Worm (Caenorhabditis elegans) whole organism, young adult: Measurements from ENCODE around the gene kap-1.

Source experiments
- B0019.2 ChIP-seq: fragments of 200-800 bp; sonication (Bioruptor generic); conservative IDR thresholded peaks from 2 replicates; pipeline ENCODE4 v1.3.6; 2022; ENCODE audit warnings: missing genetic modification reagents, missing genetic modification characterization, missing compliant biosample characterization
- C17E4.6 ChIP-seq: fragments of 200-800 bp; sonication (Bioruptor generic); IDR thresholded peaks from 2 replicates; pipeline ENCODE4 v1.3.6; 2022; ENCODE audit warnings: missing genetic modification reagents, missing genetic modification characterization, missing compliant biosample characterization
- D2030.7 ChIP-seq: fragments of 200-800 bp; sonication (Bioruptor generic); IDR thresholded peaks from 2 replicates; pipeline ENCODE4 v1.3.6; 2022; ENCODE audit warnings: missing genetic modification reagents, missing genetic modification characterization, missing compliant biosample characterization
- F10E7.11 ChIP-seq: sonication (generic microtip); optimal IDR thresholded peaks from 2 replicates; lab custom pipeline; 2017; ENCODE audit warnings: mild to moderate bottlenecking, missing genetic modification characterization, moderate library complexity, missing compliant biosample characterization
- F23B12.7 ChIP-seq: sonication (generic microtip); optimal IDR thresholded peaks from 2 replicates; lab custom pipeline; 2017; ENCODE audit warnings: missing genetic modification characterization, mild to moderate bottlenecking, missing compliant biosample characterization, antibody characterized with exemption, moderate library complexity; ENCODE audit not compliant: insufficient read depth
- F33H1.4 ChIP-seq: fragments of 200-800 bp; sonication (Bioruptor generic); IDR thresholded peaks from 2 replicates; pipeline ENCODE4 v1.3.6; 2022; ENCODE audit warnings: missing genetic modification reagents, missing genetic modification characterization, missing compliant biosample characterization
- F37B4.10 ChIP-seq: fragments of 200-800 bp; sonication (Bioruptor generic); IDR thresholded peaks from 2 replicates; pipeline ENCODE4 v1.3.6; 2022; ENCODE audit warnings: missing genetic modification characterization, missing compliant biosample characterization
- K11D2.4 ChIP-seq: fragments of 200-800 bp; sonication (Bioruptor generic); IDR thresholded peaks from 2 replicates; pipeline ENCODE4 v1.3.6; 2022; ENCODE audit warnings: missing genetic modification reagents, missing genetic modification characterization, missing compliant biosample characterization
- K12H6.12 ChIP-seq: fragments of 200-800 bp; sonication (Bioruptor generic); optimal IDR thresholded peaks from 2 replicates; lab custom pipeline; 2018; ENCODE audit warnings: mild to moderate bottlenecking, missing genetic modification characterization, missing compliant biosample characterization
- T07F8.4 ChIP-seq: sonication (generic microtip); optimal IDR thresholded peaks from 2 replicates; lab custom pipeline; 2016; ENCODE audit warnings: mild to moderate bottlenecking, missing genetic modification characterization, moderate library complexity, missing compliant biosample characterization
- Y53F4B.3 ChIP-seq: fragments of 200-800 bp; sonication (Bioruptor generic); IDR thresholded peaks from 2 replicates; pipeline ENCODE4 v1.3.6; 2022; ENCODE audit warnings: missing genetic modification reagents, missing genetic modification characterization, missing compliant biosample characterization
- Y95B8A.8 ChIP-seq: fragments of 200-800 bp; sonication (Bioruptor generic); IDR thresholded peaks from 2 replicates; pipeline ENCODE4 v1.3.6; 2022; ENCODE audit warnings: missing genetic modification reagents, missing genetic modification characterization, missing compliant biosample characterization
- aptf-2 ChIP-seq: fragments of 200-800 bp; sonication (Bioruptor generic); conservative IDR thresholded peaks from 2 replicates; pipeline ENCODE4 v1.3.6; 2022; ENCODE audit warnings: missing genetic modification reagents, missing genetic modification characterization, missing compliant biosample characterization
- attf-6 ChIP-seq: fragments of 200-800 bp; sonication (Bioruptor generic); IDR thresholded peaks from 2 replicates; pipeline ENCODE4 v1.3.6; 2022; ENCODE audit warnings: missing genetic modification reagents, missing genetic modification characterization, missing compliant biosample characterization
- ceh-100 ChIP-seq: fragments of 200-800 bp; sonication (Bioruptor generic); IDR thresholded peaks from 2 replicates; pipeline ENCODE4 v1.3.6; 2022; ENCODE audit warnings: missing genetic modification reagents, missing genetic modification characterization, missing compliant biosample characterization
- ceh-27 ChIP-seq: fragments of 200-800 bp; sonication (Bioruptor generic); optimal IDR thresholded peaks from 2 replicates; lab custom pipeline; 2018; ENCODE audit warnings: mild to moderate bottlenecking, missing genetic modification characterization, moderate library complexity, missing compliant biosample characterization
- ceh-40 ChIP-seq: fragments of 200-800 bp; sonication (Bioruptor generic); IDR thresholded peaks from 2 replicates; pipeline ENCODE4 v1.3.6; 2022; ENCODE audit warnings: missing genetic modification characterization, missing compliant biosample characterization
- ceh-91 ChIP-seq: fragments of 200-800 bp; sonication (Bioruptor generic); IDR thresholded peaks from 2 replicates; pipeline ENCODE4 v1.3.6; 2022; ENCODE audit warnings: missing genetic modification reagents, missing genetic modification characterization, missing compliant biosample characterization
- dox-1 ChIP-seq: fragments of 200-800 bp; sonication (Bioruptor generic); IDR thresholded peaks from 2 replicates; pipeline ENCODE4 v1.3.6; 2022; ENCODE audit warnings: missing genetic modification reagents, missing genetic modification characterization, missing compliant biosample characterization
- dpl-1 ChIP-seq: fragments of 150-350 bp; optimal IDR thresholded peaks from 2 replicates; lab custom pipeline; 2014; ENCODE audit warnings: missing biosample characterization, missing genetic modification reagents, missing genetic modification characterization
- efl-1 ChIP-seq: fragments of 150-350 bp; optimal IDR thresholded peaks from 2 replicates; lab custom pipeline; 2014; ENCODE audit warnings: missing biosample characterization, missing genetic modification reagents, missing genetic modification characterization
- ekl-4 ChIP-seq: fragments of 200-800 bp; sonication (Bioruptor generic); IDR thresholded peaks from 2 replicates; pipeline ENCODE4 v1.3.6; 2022; ENCODE audit warnings: missing genetic modification reagents, missing genetic modification characterization, missing compliant biosample characterization
- fkh-3 ChIP-seq: sonication (generic microtip); optimal IDR thresholded peaks from 2 replicates; lab custom pipeline; 2016; ENCODE audit warnings: mild to moderate bottlenecking, missing genetic modification characterization, missing compliant biosample characterization
- hmg-1.2 ChIP-seq: fragments of 200-800 bp; sonication (Bioruptor generic); IDR thresholded peaks from 2 replicates; pipeline ENCODE4 v1.3.6; 2022; ENCODE audit warnings: missing genetic modification reagents, missing genetic modification characterization, missing compliant biosample characterization
- hsf-1 ChIP-seq: fragments of 200-800 bp; sonication (Bioruptor generic); IDR thresholded peaks from 2 replicates; pipeline ENCODE4 v1.3.6; 2022; ENCODE audit warnings: missing genetic modification reagents, missing genetic modification characterization, missing compliant biosample characterization
- lag-1 ChIP-seq: fragments of 200-800 bp; sonication (Bioruptor generic); IDR thresholded peaks from 2 replicates; pipeline ENCODE4 v1.3.6; 2022; ENCODE audit warnings: missing genetic modification reagents, missing genetic modification characterization, missing compliant biosample characterization
- lin-35 ChIP-seq, 3 experiments: fragments of 150-350 bp in 2 of 3; sonication (generic microtip) in 1 of 3; optimal IDR thresholded peaks; 2 replicates each; lab custom pipeline; 2014 to 2018; ENCODE audit warnings: missing biosample characterization in 3 of 3, missing genetic modification characterization in 3 of 3, missing genetic modification reagents in 3 of 3
- lin-54 ChIP-seq: fragments of 200-800 bp; sonication (Bioruptor generic); optimal IDR thresholded peaks from 2 replicates; lab custom pipeline; 2018; ENCODE audit warnings: mild to moderate bottlenecking, missing genetic modification characterization, missing compliant biosample characterization
- lsl-1 ChIP-seq: fragments of 200-800 bp; sonication (Bioruptor generic); optimal IDR thresholded peaks from 2 replicates; lab custom pipeline; 2018; ENCODE audit warnings: mild to moderate bottlenecking, missing genetic modification characterization, moderate library complexity, missing compliant biosample characterization
- madf-3 ChIP-seq: fragments of 200-800 bp; sonication (Bioruptor generic); IDR thresholded peaks from 2 replicates; pipeline ENCODE4 v1.3.6; 2022; ENCODE audit warnings: missing genetic modification reagents, missing genetic modification characterization, missing compliant biosample characterization
- madf-6 ChIP-seq: fragments of 200-800 bp; sonication (Bioruptor generic); IDR thresholded peaks from 2 replicates; pipeline ENCODE4 v1.3.6; 2022; ENCODE audit warnings: missing genetic modification reagents, missing genetic modification characterization, missing compliant biosample characterization
- madf-8 ChIP-seq: fragments of 200-800 bp; sonication (Bioruptor generic); conservative IDR thresholded peaks from 2 replicates; pipeline ENCODE4 v1.3.6; 2022; ENCODE audit warnings: missing genetic modification reagents, missing genetic modification characterization, missing compliant biosample characterization
- mcd-1 ChIP-seq: fragments of 200-800 bp; sonication (Bioruptor generic); IDR thresholded peaks from 2 replicates; pipeline ENCODE4 v1.3.6; 2022; ENCODE audit warnings: missing genetic modification reagents, missing genetic modification characterization, missing compliant biosample characterization
- mes-4 ChIP-seq: sonication (generic microtip); optimal IDR thresholded peaks from 2 replicates; lab custom pipeline; 2016; ENCODE audit warnings: missing genotype, missing genetic modification characterization, missing compliant biosample characterization
- nfyb-1 ChIP-seq: fragments of 200-800 bp; sonication (Bioruptor generic); IDR thresholded peaks from 2 replicates; pipeline ENCODE4 v1.3.6; 2022; ENCODE audit warnings: missing genetic modification reagents, missing genetic modification characterization, missing compliant biosample characterization
- nhr-80 ChIP-seq: sonication (generic microtip); optimal IDR thresholded peaks from 2 replicates; lab custom pipeline; 2016; ENCODE audit warnings: missing genetic modification characterization, missing compliant biosample characterization
- sdz-38 ChIP-seq: sonication (generic microtip); optimal IDR thresholded peaks from 2 replicates; lab custom pipeline; 2016; ENCODE audit warnings: missing genotype, missing genetic modification characterization, missing compliant biosample characterization
- snpc-1.1 ChIP-seq: sonication (generic microtip); optimal IDR thresholded peaks from 2 replicates; lab custom pipeline; 2017; ENCODE audit warnings: missing genetic modification characterization, mild to moderate bottlenecking, missing compliant biosample characterization, antibody characterized with exemption, moderate library complexity, missing genotype, missing genetic modification reagents; ENCODE audit not compliant: insufficient read depth
- snpc-3.4 ChIP-seq: sonication (generic microtip); optimal IDR thresholded peaks from 2 replicates; lab custom pipeline; 2017; ENCODE audit warnings: missing genetic modification characterization, mild to moderate bottlenecking, missing compliant biosample characterization, antibody characterized with exemption, moderate library complexity, missing genotype, missing genetic modification reagents
- somi-1 ChIP-seq: fragments of 200-800 bp; sonication (Bioruptor generic); optimal IDR thresholded peaks from 2 replicates; lab custom pipeline; 2018; ENCODE audit warnings: mild to moderate bottlenecking, missing genetic modification characterization, missing compliant biosample characterization
- sptf-2 ChIP-seq: fragments of 200-800 bp; sonication (Bioruptor generic); optimal IDR thresholded peaks from 2 replicates; lab custom pipeline; 2018; ENCODE audit warnings: mild to moderate bottlenecking, missing genetic modification characterization, missing compliant biosample characterization
- tbp1 ChIP-seq: fragments of 200-800 bp; sonication (Bioruptor generic); optimal IDR thresholded peaks from 2 replicates; lab custom pipeline; 2018; ENCODE audit warnings: mild to moderate bottlenecking, missing genetic modification characterization, missing compliant biosample characterization
- tlf-1 ChIP-seq: fragments of 200-800 bp; sonication (Bioruptor generic); optimal IDR thresholded peaks from 2 replicates; lab custom pipeline; 2018; ENCODE audit warnings: mild to moderate bottlenecking, missing genetic modification characterization, missing compliant biosample characterization
- unc-130 ChIP-seq: sonication (generic microtip); optimal IDR thresholded peaks from 2 replicates; lab custom pipeline; 2016; ENCODE audit warnings: missing genetic modification reagents, missing genetic modification characterization, missing compliant biosample characterization
- xnd-1 ChIP-seq: sonication (generic microtip); optimal IDR thresholded peaks from 2 replicates; lab custom pipeline; 2016; ENCODE audit warnings: missing genotype, missing genetic modification reagents, missing genetic modification characterization, missing compliant biosample characterization
- ztf-18 ChIP-seq: sonication (generic microtip); optimal IDR thresholded peaks from 2 replicates; lab custom pipeline; 2016; ENCODE audit warnings: missing genotype, mild to moderate bottlenecking, missing genetic modification characterization, missing compliant biosample characterization
- ztf-22 ChIP-seq: fragments of 200-800 bp; sonication (Bioruptor generic); optimal IDR thresholded peaks from 2 replicates; lab custom pipeline; 2018; ENCODE audit warnings: mild to moderate bottlenecking, missing genetic modification characterization, moderate library complexity, missing compliant biosample characterization
- ztf-26 ChIP-seq: sonication (generic microtip); optimal IDR thresholded peaks from 2 replicates; lab custom pipeline; 2017; ENCODE audit warnings: missing genetic modification characterization, missing compliant biosample characterization

The kap-1 gene

DNA sequence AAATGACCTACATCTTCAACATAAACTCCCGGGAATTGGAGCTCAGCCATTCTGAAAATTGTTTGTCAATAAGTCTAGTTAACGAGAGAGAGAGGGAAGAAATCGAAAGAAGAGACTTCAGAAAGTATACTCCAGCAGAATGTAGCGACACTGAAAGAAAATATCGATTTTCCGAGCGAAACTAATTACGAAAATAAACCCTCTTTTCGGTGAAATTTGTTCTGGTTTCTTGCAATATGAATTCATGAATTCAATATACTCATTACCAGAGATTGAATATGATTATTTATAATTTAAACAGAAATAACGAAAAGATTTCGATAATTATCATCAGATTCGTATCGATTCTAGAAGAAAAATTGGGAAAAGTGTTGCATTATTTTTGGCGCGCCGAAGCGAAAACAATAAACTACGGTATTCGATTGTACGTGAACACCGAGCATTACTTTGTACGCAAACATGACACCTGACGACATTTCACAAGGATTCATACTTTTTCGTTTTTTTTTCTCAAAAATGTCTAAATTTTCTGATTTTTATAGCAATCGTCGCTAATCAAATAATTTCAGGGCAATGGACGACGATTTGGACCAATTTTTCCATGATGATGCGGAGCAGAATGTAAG is 43.0 kb downstream of the kap-1 start, which contains the start of the genes hmg-4 and T20B12.3:
Gene hmg-4, minus strand, starts transcription at position 51 of the 626 bp plus-strand sequence.
Gene T20B12.3, plus strand, starts transcription at position 570 of the 626 bp plus-strand sequence.
- TF ChIP-seq xnd-1 (tag; lab: Kevin White, UChicago) (peak; percentile 50), mcd-1 (no peak), snpc-1.1 (peak; percentile 4), madf-3 (GFP tag; lab: Robert Waterston, UW) (no peak), ceh-27 (GFP tag; lab: Kevin White, UChicago) (no peak), ekl-4 (no peak), T07F8.4 (tag; lab: Kevin White, UChicago) (no peak), dpl-1 (GFP tag; lab: Kevin White, UChicago) (peak; percentile 70), ceh-100 (no peak), attf-6 (GFP tag; lab: Robert Waterston, UW) (no peak), ceh-91 (GFP tag; lab: Robert Waterston, UW) (peak; percentile 71), ceh-40 (no peak), F10E7.11 (tag; lab: Kevin White, UChicago) (no peak), F23B12.7 (tag; lab: Kevin White, UChicago) (peak; percentile 54), aptf-2 (GFP tag; lab: Robert Waterston, UW) (no peak), unc-130 (GFP tag; lab: Kevin White, UChicago) (peak; percentile 14), lsl-1 (peak; percentile 89), hsf-1 (GFP tag; lab: Robert Waterston, UW) (peak; percentile 84; the same call in 1 of the 2 replicates), tbp1 (peak; percentile 75), somi-1 (GFP tag; lab: Kevin White, UChicago) (no peak), lin-54 (GFP tag; lab: Kevin White, UChicago) (peak; percentile 22), nhr-80 (no peak), B0019.2 (0 out of 2 replicates have a peak, but pooled peaks have one; percentile 36), nfyb-1 (0 out of 2 replicates have a peak, but pooled peaks have one; percentile 27), F33H1.4 (GFP tag; lab: Robert Waterston, UW) (peak; percentile 77), lag-1 (GFP tag; lab: Robert Waterston, UW) (no peak), Y95B8A.8 (0 out of 2 replicates have a peak, but pooled peaks have one; percentile 54), hmg-1.2 (GFP tag; lab: Robert Waterston, UW) (peak; percentile 52; the same call in 1 of the 2 replicates), lin-35 (GFP tag; optimal IDR thresholded peaks at IDR 0.05; lab: Kevin White, UChicago) (no peak), C17E4.6 (GFP tag; lab: Robert Waterston, UW) (no peak), Y53F4B.3 (GFP tag; lab: Robert Waterston, UW) (no peak), K11D2.4 (GFP tag; lab: Robert Waterston, UW) (no peak), ztf-18 (tag; lab: Kevin White, UChicago) (peak; percentile 44), efl-1 (GFP tag; lab: Kevin White, UChicago) (peak; percentile 93), snpc-3.4 (tag; lab: Kevin White, UChicago) (peak; percentile 15), D2030.7 (peak; percentile 69), dox-1 (GFP tag; lab: Robert Waterston, UW) (peak; percentile 55), K12H6.12 (tag; lab: Kevin White, UChicago) (peak; percentile 4), sdz-38 (tag; lab: Kevin White, UChicago) (no peak), ztf-26 (tag; lab: Kevin White, UChicago) (no peak), ztf-22 (GFP tag; lab: Kevin White, UChicago) (no peak), F37B4.10 (GFP tag; lab: Robert Waterston, UW) (no peak), fkh-3 (no peak), mes-4 (tag; lab: Kevin White, UChicago) (no peak), madf-6 (peak; percentile 87), tlf-1 (peak; percentile 7), madf-8 (GFP tag; lab: Robert Waterston, UW) (peak; percentile 44; the same call in 1 of the 2 replicates), sptf-2 (GFP tag; lab: Kevin White, UChicago) (no peak)
